Worm (Caenorhabditis elegans): ENCODE data around the gene tbx-31.

ce11 chrX:1720359-1720758 is 46.4 kb upstream of the tbx-31 start, which contains the start of gene F07G6.8:
- no peak for TF ChIP-seq pha-4 (tag; optimal IDR thresholded peaks at IDR 0.05)
- TF ChIP-seq sptf-1 (tag; optimal IDR thresholded peaks at IDR 0.05), result no peak
- no peak for TF ChIP-seq nhr-237 (tag; optimal IDR thresholded peaks at IDR 0.05)
- TF ChIP-seq tbx-8 (GFP tag; optimal IDR thresholded peaks at IDR 0.05), result no peak
- no peak for TF ChIP-seq nhr-28 (tag; optimal IDR thresholded peaks at IDR 0.05)
- TF ChIP-seq snpc-4 (tag; optimal IDR thresholded peaks at IDR 0.05), result no peak
